Worm (Caenorhabditis elegans): ENCODE measurements around the gene R105.5.

R105.5 gene

DNA sequence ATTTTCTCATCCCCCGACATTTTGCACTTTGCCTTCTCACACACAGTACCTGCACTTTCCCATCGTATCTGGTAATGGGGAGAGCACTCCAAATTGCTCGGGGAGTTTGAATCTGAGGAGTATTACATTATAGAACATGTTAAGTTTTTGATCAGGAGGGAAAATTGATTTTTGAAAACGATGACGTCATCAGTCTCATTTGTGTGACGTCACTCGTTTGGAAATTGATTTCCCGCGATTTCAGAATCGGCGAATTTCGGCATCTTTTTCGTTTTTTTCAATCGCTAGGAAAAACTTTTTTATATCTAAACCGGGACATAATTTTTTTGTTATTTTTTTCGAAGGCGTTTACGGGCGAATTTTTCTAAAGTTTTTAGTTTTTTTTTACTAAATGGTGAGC is 37.2 kb downstream of the R105.5 start:
- TF ChIP-seq grh-1 (GFP tag; IDR thresholded peaks at IDR 0.05) (no peak), Y116A8C.19 (tag; optimal IDR thresholded peaks at IDR 0.05; ENCODE audit: borderline replicate concordance) (no peak), ztf-4 (tag; optimal IDR thresholded peaks at IDR 0.05) (no peak), zag-1 (tag; optimal IDR thresholded peaks at IDR 0.05) (no peak), nhr-71 (tag; optimal IDR thresholded peaks at IDR 0.05) (no peak), snu-23 (GFP tag; optimal IDR thresholded peaks at IDR 0.05) (no peak), egl-13 (tag; optimal IDR thresholded peaks at IDR 0.05) (no peak), lin-35 (GFP tag; optimal IDR thresholded peaks at IDR 0.05) (no peak), unc-130 (tag; optimal IDR thresholded peaks at IDR 0.05) (no peak), hpl-2 (GFP tag; optimal IDR thresholded peaks at IDR 0.05) (no peak), ceh-8 (GFP tag; optimal IDR thresholded peaks at IDR 0.05) (no peak), ces-1 (GFP tag; optimal IDR thresholded peaks at IDR 0.05) (no peak), fos-1 (tag; optimal IDR thresholded peaks at IDR 0.05) (no peak), egl-27 (tag; optimal IDR thresholded peaks at IDR 0.05) (no peak), fkh-10 (GFP tag; optimal IDR thresholded peaks at IDR 0.05) (no peak), nhr-90 (tag; optimal IDR thresholded peaks at IDR 0.05; ENCODE audit: poor library complexity) (no peak), F16B12.6 (tag; optimal IDR thresholded peaks at IDR 0.05) (no peak), nhr-76 (tag; optimal IDR thresholded peaks at IDR 0.05) (no peak)

- no peak for TF ChIP-seq nhr-90 (tag; optimal IDR thresholded peaks at IDR 0.05; ENCODE audit: poor library complexity)
- no peak for TF ChIP-seq lin-39 (tag; optimal IDR thresholded peaks at IDR 0.05)
- no peak for TF ChIP-seq lin-35 (GFP tag; optimal IDR thresholded peaks at IDR 0.05)
- TF ChIP-seq elt-2 (tag; optimal IDR thresholded peaks at IDR 0.05) = no peak
- no peak for TF ChIP-seq dsc-1 (tag; optimal IDR thresholded peaks at IDR 0.05)
- TF ChIP-seq nhr-237 (tag; optimal IDR thresholded peaks at IDR 0.05) = no peak
- TF ChIP-seq fkh-10 (GFP tag; optimal IDR thresholded peaks at IDR 0.05) = no peak
- no peak for TF ChIP-seq rnt-1 (tag; optimal IDR thresholded peaks at IDR 0.05)
Observed at ce11 chrIV:4674322-4674721, 38.2 kb downstream of the R105.5 start.

ce11 chrIV:4678718-4679117 is 42.6 kb downstream of the R105.5 start, which contains the start of gene kin-36:
Gene kin-36, plus strand, starts transcription at chrIV:4679018.
- no peak for TF ChIP-seq elt-3 (tag; optimal IDR thresholded peaks at IDR 0.05)
- TF ChIP-seq lin-15B (tag; optimal IDR thresholded peaks at IDR 0.05) = no peak
- peak; percentile 51 for TF ChIP-seq nhr-85 (tag)

- peak; percentile 30 for TF ChIP-seq nhr-85 (tag)
- TF ChIP-seq fkh-10 (GFP tag; optimal IDR thresholded peaks at IDR 0.05) = no peak
- TF ChIP-seq nhr-90 (tag; optimal IDR thresholded peaks at IDR 0.05; ENCODE audit: poor library complexity) = no peak
Observed at ce11 chrIV:4683149-4683548, 47.0 kb downstream of the R105.5 start.

DNA sequence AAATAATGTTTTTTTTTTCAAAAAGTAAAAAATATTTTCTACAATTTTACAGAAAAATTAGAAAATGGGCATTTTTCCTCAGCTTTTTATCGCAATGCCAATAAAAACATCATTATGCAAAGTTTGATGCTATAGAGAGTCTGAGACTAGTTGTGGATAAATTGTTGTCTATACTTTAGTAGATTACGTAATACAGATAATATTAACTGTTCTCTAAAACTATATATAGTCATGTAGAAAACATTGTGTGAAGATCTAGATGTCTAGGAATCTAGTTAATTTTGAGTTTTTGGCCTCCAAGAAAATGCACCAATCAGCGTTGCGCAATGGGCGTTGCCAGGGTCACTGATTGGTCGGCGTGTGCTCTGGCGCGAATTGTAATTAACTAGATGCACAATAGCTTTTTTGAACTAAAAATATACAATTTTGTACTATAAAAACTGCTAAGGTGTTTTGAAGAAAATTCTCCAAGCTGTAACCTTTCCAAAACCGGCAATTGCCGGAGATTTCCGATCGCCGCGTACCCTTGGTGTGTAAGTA is 50.3 kb downstream of the R105.5 start:
- TF ChIP-seq ceh-90 (tag; optimal IDR thresholded peaks at IDR 0.05) (no peak), xbp-1 (tag; optimal IDR thresholded peaks at IDR 0.05) (peak; percentile 62)

Data from whole organism, L1 larva.